Fruit fly (Drosophila melanogaster): ENCODE data around the gene CG6324.

- no peak for TF ChIP-seq pan (optimal IDR thresholded peaks at IDR 0.05)
- TF ChIP-seq psq (optimal IDR thresholded peaks at IDR 0.05) = no peak
- TF ChIP-seq EcR (GFP tag; optimal IDR thresholded peaks at IDR 0.05) = no peak
- no peak for TF ChIP-seq usp (GFP tag; optimal IDR thresholded peaks at IDR 0.05)
- no peak for TF ChIP-seq Dll (optimal IDR thresholded peaks at IDR 0.05)
These were observed 27.1 kb upstream of the CG6324 start for dm6 chrX:15448809-15449208.

Data from whole organism.